Worm (Caenorhabditis elegans): Measurements from ENCODE around the gene F17C11.6.
A peak's percentile ranks its signal among the peaks of the same experiment; 100 is the strongest.

F17C11.6 gene

ce11 chrV:10940571-10940991 is 14.3 kb upstream of the F17C11.6 start:
- TF ChIP-seq hlh-30 (tag; optimal IDR thresholded peaks at IDR 0.05; ENCODE audit: insufficient read depth) (peak; percentile 58), lir-3 (tag; optimal IDR thresholded peaks at IDR 0.05) (no peak), mxl-3 (GFP tag; optimal IDR thresholded peaks at IDR 0.05) (peak; percentile 75), nhr-11 (tag; optimal IDR thresholded peaks at IDR 0.05) (peak; percentile 31), nhr-102 (tag; optimal IDR thresholded peaks at IDR 0.05) (peak; percentile 82), cey-2 (tag; optimal IDR thresholded peaks at IDR 0.05; ENCODE audit: borderline replicate concordance, insufficient read depth) (peak; percentile 51), lsy-2 (tag; optimal IDR thresholded peaks at IDR 0.05) (peak in 1 of 2 experiments; percentile 73), dpl-1 (GFP tag; optimal IDR thresholded peaks at IDR 0.05) (peak; percentile 36), dmd-9 (GFP tag; IDR thresholded peaks at IDR 0.05) (no peak), dmd-6 (GFP tag; IDR thresholded peaks at IDR 0.05) (peak; percentile 85; the same call in 1 of the 2 replicates), aha-1 (tag) (peak; percentile 49), T26A8.4 (GFP tag; IDR thresholded peaks at IDR 0.05) (peak; percentile 77; the same call in 1 of the 2 replicates), F26F4.8 (GFP tag; conservative IDR thresholded peaks at IDR 0.05) (no peak), hlh-11 (tag; optimal IDR thresholded peaks at IDR 0.05) (peak; percentile 95), dve-1 (tag; optimal IDR thresholded peaks at IDR 0.05; ENCODE audit: insufficient read depth) (peak; percentile 88), unc-39 (tag; optimal IDR thresholded peaks at IDR 0.05) (no peak), pqm-1 (tag; optimal IDR thresholded peaks at IDR 0.05) (peak; percentile 28), daf-19 (GFP tag; conservative IDR thresholded peaks at IDR 0.05) (0 out of 2 replicates have a peak, but pooled peaks have one; percentile 23), F37D6.2 (tag; optimal IDR thresholded peaks at IDR 0.05) (peak; percentile 33), arid-1 (GFP tag; conservative IDR thresholded peaks at IDR 0.05) (0 out of 2 replicates have a peak, but pooled peaks have one; percentile 10), zfp-3 (GFP tag; conservative IDR thresholded peaks at IDR 0.05) (no peak), T20F7.1 (GFP tag; optimal IDR thresholded peaks at IDR 0.05) (peak; percentile 28), mep-1 (tag; optimal IDR thresholded peaks at IDR 0.05) (peak; percentile 65), ama-1 (optimal IDR thresholded peaks at IDR 0.05) (peak; percentile 58), pha-4 (GFP tag; IDR thresholded peaks at IDR 0.05) (peak; percentile 82), pha-4 (tag; optimal IDR thresholded peaks at IDR 0.05) (no peak), ZK337.2 (GFP tag; IDR thresholded peaks at IDR 0.05) (no peak), nhr-28 (tag; optimal IDR thresholded peaks at IDR 0.05) (peak; percentile 95), daf-16 (GFP tag; optimal IDR thresholded peaks at IDR 0.05) (no peak), daf-16 (tag; optimal IDR thresholded peaks at IDR 0.05) (peak; percentile 93), lin-38 (GFP tag; IDR thresholded peaks at IDR 0.05) (peak; percentile 38), unc-62 (GFP tag; optimal IDR thresholded peaks at IDR 0.05 in 1 of 2) (peak in 1 of 2 experiments; percentile 96), unc-62 (tag; optimal IDR thresholded peaks at IDR 0.05) (no peak), egl-27 (tag; optimal IDR thresholded peaks at IDR 0.05) (no peak), saeg-2 (GFP tag; IDR thresholded peaks at IDR 0.05) (no peak), lin-13 (GFP tag; optimal IDR thresholded peaks at IDR 0.05) (peak; percentile 67), hmg-1.1 (GFP tag; IDR thresholded peaks at IDR 0.05) (peak; percentile 55; the same call in 1 of the 2 replicates), nhr-10 (tag; optimal IDR thresholded peaks at IDR 0.05) (peak; percentile 71), zip-2 (tag; optimal IDR thresholded peaks at IDR 0.05) (peak; percentile 96), ztf-7 (tag; optimal IDR thresholded peaks at IDR 0.05) (peak; percentile 91), zfp-2 (tag; optimal IDR thresholded peaks at IDR 0.05) (no peak), mes-2 (tag; optimal IDR thresholded peaks at IDR 0.05; ENCODE audit: poor library complexity, severe bottlenecking) (peak; percentile 61), hif-1 (tag; optimal IDR thresholded peaks at IDR 0.05) (peak in 1 of 2 experiments; percentile 51), Y105C5A.15 (GFP tag; IDR thresholded peaks at IDR 0.05) (no peak), nhr-48 (tag; optimal IDR thresholded peaks at IDR 0.05) (peak; percentile 89), rbr-2 (tag; optimal IDR thresholded peaks at IDR 0.05) (peak; percentile 42), ztf-11 (tag; optimal IDR thresholded peaks at IDR 0.05) (no peak), zip-11 (GFP tag; IDR thresholded peaks at IDR 0.05) (no peak), ceh-44 (GFP tag; IDR thresholded peaks at IDR 0.05) (no peak), spr-1 (tag; optimal IDR thresholded peaks at IDR 0.05) (peak; percentile 71), nhr-77 (tag; optimal IDR thresholded peaks at IDR 0.05) (peak; percentile 66), nhr-6 (tag; optimal IDR thresholded peaks at IDR 0.05) (peak; percentile 8)

All from whole organism, L4 larva.